Worm (Caenorhabditis elegans): ENCODE data around the gene F25H9.6.

Gene F25H9.6

ce11 chrV:13485732-13486131 lies 17.6 kb upstream of the F25H9.6 start:
- TF ChIP-seq cog-1 (tag; optimal IDR thresholded peaks at IDR 0.05) = no peak
- TF ChIP-seq tab-1 (GFP tag; IDR thresholded peaks at IDR 0.05) = no peak
- no peak for TF ChIP-seq med-1 (GFP tag; optimal IDR thresholded peaks at IDR 0.05; ENCODE audit: insufficient read depth)
- TF ChIP-seq klf-2 (GFP tag; conservative IDR thresholded peaks at IDR 0.05) = no peak
- TF ChIP-seq ztf-23 (GFP tag; IDR thresholded peaks at IDR 0.05) = no peak
- no peak for TF ChIP-seq T22C8.4 (GFP tag; IDR thresholded peaks at IDR 0.05)
- TF ChIP-seq flt-1 (GFP tag; IDR thresholded peaks at IDR 0.05) = no peak
- TF ChIP-seq ref-1 (GFP tag; conservative IDR thresholded peaks at IDR 0.05) = no peak

DNA sequence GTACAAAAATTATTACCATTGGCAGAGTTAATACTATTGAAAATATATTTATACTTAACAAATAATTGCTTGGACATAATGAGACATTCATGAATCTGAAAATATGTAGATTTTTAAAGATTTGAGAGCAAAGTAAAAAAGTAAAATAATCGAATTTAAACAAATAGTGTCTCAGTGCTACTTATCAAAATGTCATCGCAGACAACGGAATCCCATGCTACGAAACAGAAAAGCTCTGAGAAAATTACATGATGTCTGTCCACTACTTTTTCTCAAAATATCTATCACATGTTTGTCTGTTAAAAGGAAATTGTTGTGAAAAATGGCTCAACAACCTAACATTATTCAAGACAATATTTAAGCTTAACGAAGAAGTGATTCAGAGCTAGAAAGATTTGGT lies 16.2 kb upstream of the F25H9.6 start, which contains the start of gene T10G3.4:
Gene T10G3.4, minus strand, starts transcription at position 101 of the 400 bp plus-strand sequence.
- TF ChIP-seq ztf-23 (GFP tag; IDR thresholded peaks at IDR 0.05) (no peak), ztf-29 (GFP tag; IDR thresholded peaks at IDR 0.05) (no peak), med-1 (GFP tag; optimal IDR thresholded peaks at IDR 0.05; ENCODE audit: insufficient read depth) (no peak), flt-1 (GFP tag; IDR thresholded peaks at IDR 0.05) (no peak), klf-2 (GFP tag; conservative IDR thresholded peaks at IDR 0.05) (no peak), cog-1 (tag; optimal IDR thresholded peaks at IDR 0.05) (no peak), ref-1 (GFP tag; conservative IDR thresholded peaks at IDR 0.05) (no peak), T22C8.4 (GFP tag; IDR thresholded peaks at IDR 0.05) (no peak), tab-1 (GFP tag; IDR thresholded peaks at IDR 0.05) (no peak)

- TF ChIP-seq ztf-29 (GFP tag; IDR thresholded peaks at IDR 0.05) (no peak), med-1 (GFP tag; optimal IDR thresholded peaks at IDR 0.05; ENCODE audit: insufficient read depth) (no peak), tab-1 (GFP tag; IDR thresholded peaks at IDR 0.05) (no peak), ztf-23 (GFP tag; IDR thresholded peaks at IDR 0.05) (no peak), ref-1 (GFP tag; conservative IDR thresholded peaks at IDR 0.05) (no peak), T22C8.4 (GFP tag; IDR thresholded peaks at IDR 0.05) (no peak), cog-1 (tag; optimal IDR thresholded peaks at IDR 0.05) (no peak), flt-1 (GFP tag; IDR thresholded peaks at IDR 0.05) (no peak), klf-2 (GFP tag; conservative IDR thresholded peaks at IDR 0.05) (no peak)
Measured at ce11 chrV:13479766-13480165, 11.6 kb upstream of the F25H9.6 start, which contains the start of gene T10G3.2. Gene T10G3.2, minus strand, starts transcription at chrV:13479866.

ce11 chrV:13476350-13476749 lies 8.2 kb upstream of the F25H9.6 start, which contains the start of gene T10G3.8:
Gene T10G3.8, minus strand, starts transcription at chrV:13476450.
- TF ChIP-seq klf-2 (GFP tag; conservative IDR thresholded peaks at IDR 0.05) (no peak), med-1 (GFP tag; optimal IDR thresholded peaks at IDR 0.05; ENCODE audit: insufficient read depth) (no peak), cog-1 (tag; optimal IDR thresholded peaks at IDR 0.05) (no peak), ref-1 (GFP tag; conservative IDR thresholded peaks at IDR 0.05) (no peak), tab-1 (GFP tag; IDR thresholded peaks at IDR 0.05) (no peak), flt-1 (GFP tag; IDR thresholded peaks at IDR 0.05) (no peak), ztf-29 (GFP tag; IDR thresholded peaks at IDR 0.05) (no peak), T22C8.4 (GFP tag; IDR thresholded peaks at IDR 0.05) (no peak), ztf-23 (GFP tag; IDR thresholded peaks at IDR 0.05) (no peak)

DNA sequence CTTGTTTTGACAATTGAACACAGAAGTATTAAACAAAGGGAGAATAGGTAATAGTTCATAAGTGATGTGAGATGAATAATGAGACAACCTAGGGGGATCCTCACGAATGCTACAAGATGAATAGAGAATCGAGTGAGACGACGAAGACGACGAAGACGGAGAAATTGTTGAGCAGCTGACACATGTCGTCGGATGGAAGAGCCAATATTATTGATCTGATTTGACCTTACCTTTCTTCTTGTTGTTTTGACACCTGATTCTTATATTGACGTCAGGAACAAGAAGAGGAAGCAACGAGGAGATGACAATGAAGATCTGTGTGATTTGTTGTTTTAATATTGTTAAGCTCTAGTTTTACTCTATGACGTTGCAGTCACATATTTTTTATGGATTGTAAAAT lies 5.3 kb upstream of the F25H9.6 start, which contains the start of gene T10G3.1:
Gene T10G3.1, minus strand, starts transcription at position 213 of the 400 bp plus-strand sequence.
- TF ChIP-seq T22C8.4 (GFP tag; IDR thresholded peaks at IDR 0.05) = no peak

- TF ChIP-seq med-1 (GFP tag; optimal IDR thresholded peaks at IDR 0.05; ENCODE audit: insufficient read depth) (no peak), ztf-29 (GFP tag; IDR thresholded peaks at IDR 0.05) (no peak)
Measured at ce11 chrV:13472062-13472461, 3.9 kb upstream of the F25H9.6 start.

DNA sequence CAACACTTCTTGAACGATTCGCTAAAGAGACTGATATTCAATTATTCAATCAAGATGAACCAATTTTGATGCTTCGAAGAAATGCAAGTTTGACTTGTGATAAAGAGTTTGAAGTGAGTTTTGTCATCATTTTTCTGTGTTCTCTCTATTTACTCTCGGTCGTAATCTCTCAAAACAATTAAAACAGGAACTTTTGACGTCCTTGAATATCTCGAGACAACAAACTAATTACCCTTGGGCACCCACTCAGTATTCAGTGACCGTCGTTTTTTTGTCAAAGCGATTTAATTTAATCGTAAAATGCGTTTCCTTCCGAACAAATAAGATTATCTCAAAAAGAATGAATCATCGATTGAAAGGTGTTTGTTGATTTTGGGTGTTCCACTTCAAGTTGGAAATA lies 4.0 kb downstream of the F25H9.6 start:
- TF ChIP-seq ztf-29 (GFP tag; IDR thresholded peaks at IDR 0.05) = no peak
- TF ChIP-seq med-1 (GFP tag; optimal IDR thresholded peaks at IDR 0.05; ENCODE audit: insufficient read depth) = no peak
- no peak for TF ChIP-seq T22C8.4 (GFP tag; IDR thresholded peaks at IDR 0.05)
- no peak for TF ChIP-seq ref-1 (GFP tag; conservative IDR thresholded peaks at IDR 0.05)
- TF ChIP-seq cog-1 (tag; optimal IDR thresholded peaks at IDR 0.05) = no peak
- TF ChIP-seq klf-2 (GFP tag; conservative IDR thresholded peaks at IDR 0.05) = no peak
- TF ChIP-seq ztf-23 (GFP tag; IDR thresholded peaks at IDR 0.05) = no peak
- no peak for TF ChIP-seq flt-1 (GFP tag; IDR thresholded peaks at IDR 0.05)
- TF ChIP-seq tab-1 (GFP tag; IDR thresholded peaks at IDR 0.05) = no peak

DNA sequence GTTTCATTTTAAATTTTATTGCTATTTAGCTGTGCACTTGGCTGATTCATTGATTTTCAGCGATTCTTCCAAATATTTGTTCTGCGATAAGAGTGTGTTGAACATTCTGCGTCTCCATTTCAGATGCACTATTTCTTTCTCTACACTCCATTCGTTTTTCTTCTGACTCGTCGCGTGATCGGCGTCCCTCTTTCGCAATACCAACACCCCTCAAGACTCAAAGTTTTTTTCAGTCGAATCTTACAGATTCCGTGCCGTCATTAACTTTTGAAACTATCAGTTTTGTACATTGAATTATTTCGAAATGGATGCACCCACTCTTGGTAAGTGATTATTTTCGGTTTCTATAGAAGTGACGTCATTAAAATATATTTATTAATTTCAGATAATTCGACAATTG lies 5.2 kb downstream of the F25H9.6 start, which contains the start of gene frm-10:
Gene frm-10, plus strand, starts transcription at position 234 of the 400 bp plus-strand sequence.
- no peak for TF ChIP-seq cog-1 (tag; optimal IDR thresholded peaks at IDR 0.05)
- TF ChIP-seq flt-1 (GFP tag; IDR thresholded peaks at IDR 0.05) = no peak
- no peak for TF ChIP-seq ztf-23 (GFP tag; IDR thresholded peaks at IDR 0.05)
- TF ChIP-seq klf-2 (GFP tag; conservative IDR thresholded peaks at IDR 0.05) = no peak

DNA sequence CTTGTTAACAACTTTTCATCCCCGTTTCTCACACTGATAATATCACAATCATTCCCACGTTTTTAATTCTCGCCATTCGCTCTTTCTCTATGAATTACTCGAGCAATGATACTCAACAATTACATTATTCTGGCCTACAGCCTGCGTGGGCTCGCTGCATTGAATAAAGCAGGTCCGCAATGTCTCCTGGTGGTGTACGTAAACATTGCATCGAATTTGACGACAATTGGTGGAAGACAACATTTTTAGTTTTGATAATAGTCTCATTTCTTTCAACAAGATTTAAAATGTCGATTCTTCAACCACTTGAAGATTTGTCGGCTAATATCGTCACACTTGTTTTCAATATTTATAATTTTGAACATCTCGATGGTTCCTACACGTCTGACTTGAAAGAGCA lies 8.8 kb downstream of the F25H9.6 start, which contains the start of gene bath-39:
Gene bath-39, plus strand, starts transcription at position 137 of the 400 bp plus-strand sequence.
- TF ChIP-seq ref-1 (GFP tag; conservative IDR thresholded peaks at IDR 0.05) (no peak), ztf-23 (GFP tag; IDR thresholded peaks at IDR 0.05) (no peak), flt-1 (GFP tag; IDR thresholded peaks at IDR 0.05) (no peak), cog-1 (tag; optimal IDR thresholded peaks at IDR 0.05) (no peak), T22C8.4 (GFP tag; IDR thresholded peaks at IDR 0.05) (no peak), ztf-29 (GFP tag; IDR thresholded peaks at IDR 0.05) (no peak), klf-2 (GFP tag; conservative IDR thresholded peaks at IDR 0.05) (no peak), med-1 (GFP tag; optimal IDR thresholded peaks at IDR 0.05; ENCODE audit: insufficient read depth) (no peak)

- no peak for TF ChIP-seq klf-2 (GFP tag; conservative IDR thresholded peaks at IDR 0.05)
- TF ChIP-seq T22C8.4 (GFP tag; IDR thresholded peaks at IDR 0.05) = no peak
- TF ChIP-seq flt-1 (GFP tag; IDR thresholded peaks at IDR 0.05) = no peak
- TF ChIP-seq ref-1 (GFP tag; conservative IDR thresholded peaks at IDR 0.05) = no peak
- TF ChIP-seq tab-1 (GFP tag; IDR thresholded peaks at IDR 0.05) = no peak
- no peak for TF ChIP-seq med-1 (GFP tag; optimal IDR thresholded peaks at IDR 0.05; ENCODE audit: insufficient read depth)
- TF ChIP-seq cog-1 (tag; optimal IDR thresholded peaks at IDR 0.05) = no peak
- TF ChIP-seq ztf-29 (GFP tag; IDR thresholded peaks at IDR 0.05) = no peak
- no peak for TF ChIP-seq ztf-23 (GFP tag; IDR thresholded peaks at IDR 0.05)
Measured at ce11 chrV:13457858-13458257, 10.3 kb downstream of the F25H9.6 start, which contains the start of gene F25H9.2. Gene F25H9.2, plus strand, starts transcription at chrV:13458083.
